Fruit fly (Drosophila melanogaster) whole organism, embryonic: ENCODE data around the gene CG43796.

Source experiments
- Antp ChIP-seq: fragments of 200-800 bp; sonication (Bioruptor generic); optimal IDR thresholded peaks from 3 replicates; lab custom pipeline; 2016; ENCODE audit warnings: missing biosample characterization, missing genetic modification characterization
- Atf3 ChIP-seq: fragments of 200-800 bp; sonication (Bioruptor generic); optimal IDR thresholded peaks from 3 replicates; lab custom pipeline; 2016; ENCODE audit warnings: missing biosample characterization, missing genetic modification characterization
- CG10979 ChIP-seq: fragments of 200-800 bp; sonication (Bioruptor generic); optimal IDR thresholded peaks from 2 replicates; lab custom pipeline; 2018; ENCODE audit warnings: missing biosample characterization, mild to moderate bottlenecking, missing genetic modification characterization, moderate library complexity
- CG11504 ChIP-seq: fragments of 200-800 bp; sonication (Bioruptor generic); optimal IDR thresholded peaks from 3 replicates; lab custom pipeline; 2019; ENCODE audit warnings: missing biosample characterization, mild to moderate bottlenecking, missing genetic modification characterization, moderate library complexity
- CG12769 ChIP-seq: fragments of 200-800 bp; sonication (Bioruptor generic); optimal IDR thresholded peaks from 2 replicates; lab custom pipeline; 2019; ENCODE audit warnings: missing biosample characterization, mild to moderate bottlenecking, missing genetic modification characterization, moderate library complexity
- CG13296 ChIP-seq: fragments of 200-800 bp; sonication (Bioruptor generic); optimal IDR thresholded peaks from 3 replicates; lab custom pipeline; 2018; ENCODE audit warnings: missing biosample characterization, mild to moderate bottlenecking, missing genetic modification characterization
- CG15011 ChIP-seq: fragments of 200-800 bp; sonication (Bioruptor generic); optimal IDR thresholded peaks from 3 replicates; lab custom pipeline; 2018; ENCODE audit warnings: missing biosample characterization, mild to moderate bottlenecking, missing genetic modification characterization
- CG1602 ChIP-seq: fragments of 200-800 bp; sonication (Bioruptor generic); optimal IDR thresholded peaks from 3 replicates; lab custom pipeline; 2016; ENCODE audit warnings: missing biosample characterization, missing genetic modification characterization
- CG1832 ChIP-seq: fragments of 200-800 bp; sonication (Bioruptor generic); optimal IDR thresholded peaks from 2 replicates; lab custom pipeline; 2017; ENCODE audit warnings: missing biosample characterization, mild to moderate bottlenecking, missing genetic modification characterization, inconsistent platforms
- CG2120 ChIP-seq: fragments of 200-800 bp; sonication (Bioruptor generic); optimal IDR thresholded peaks from 3 replicates; lab custom pipeline; 2016; ENCODE audit warnings: missing biosample characterization, missing genetic modification characterization
- CG32767 ChIP-seq: fragments of 200-800 bp; sonication (Bioruptor generic); IDR thresholded peaks from 2 replicates; pipeline ENCODE4 v1.3.6; 2022; ENCODE audit warnings: missing biosample characterization, missing genetic modification characterization
- CG32772 ChIP-seq: fragments of 200-800 bp; sonication (Bioruptor generic); IDR thresholded peaks from 2 replicates; pipeline ENCODE4 v1.3.6; 2022; ENCODE audit warnings: missing biosample characterization, missing genetic modification characterization
- CG3281 ChIP-seq: fragments of 200-800 bp; sonication (Bioruptor generic); optimal IDR thresholded peaks from 3 replicates; lab custom pipeline; 2017; ENCODE audit warnings: missing biosample characterization, mild to moderate bottlenecking, missing genetic modification characterization
- CG34422 ChIP-seq: fragments of 200-800 bp; sonication (Bioruptor generic); IDR thresholded peaks from 3 replicates; pipeline ENCODE4 v1.3.6; 2022; ENCODE audit warnings: missing biosample characterization, missing genetic modification characterization
- CG3995 ChIP-seq: fragments of 200-800 bp; sonication (Bioruptor generic); optimal IDR thresholded peaks from 3 replicates; lab custom pipeline; 2016; ENCODE audit warnings: missing biosample characterization, missing genetic modification characterization
- CG42726 ChIP-seq: fragments of 200-800 bp; sonication (Bioruptor generic); IDR thresholded peaks from 2 replicates; pipeline ENCODE4 v1.3.6; 2022; ENCODE audit warnings: missing biosample characterization, missing genetic modification characterization; ENCODE audit not compliant: partially characterized antibody
- CG4360 ChIP-seq: fragments of 200-800 bp; sonication (Bioruptor generic); IDR thresholded peaks from 2 replicates; pipeline ENCODE4 v1.3.6; 2022; ENCODE audit warnings: missing biosample characterization, missing genetic modification characterization
- CG7745 ChIP-seq: fragments of 200-800 bp; sonication (Bioruptor generic); optimal IDR thresholded peaks from 2 replicates; lab custom pipeline; 2018; ENCODE audit warnings: missing biosample characterization, mild to moderate bottlenecking, missing genetic modification characterization, moderate library complexity
- CG7928 ChIP-seq: fragments of 200-800 bp; sonication (Bioruptor generic); optimal IDR thresholded peaks from 2 replicates; lab custom pipeline; 2017; ENCODE audit warnings: missing biosample characterization, mild to moderate bottlenecking, missing genetic modification characterization
- CG9876 ChIP-seq: fragments of 200-800 bp; sonication (Bioruptor generic); optimal IDR thresholded peaks from 2 replicates; lab custom pipeline; 2016; ENCODE audit warnings: missing biosample characterization, missing genetic modification characterization
- Dip2 ChIP-seq: fragments of 200-800 bp; sonication (Bioruptor generic); IDR thresholded peaks from 2 replicates; pipeline ENCODE4 v1.3.6; 2022; ENCODE audit warnings: missing biosample characterization, missing genetic modification characterization
- Elba2 ChIP-seq: fragments of 200-800 bp; sonication (Bioruptor generic); optimal IDR thresholded peaks from 3 replicates; lab custom pipeline; 2016; ENCODE audit warnings: missing biosample characterization, missing genetic modification characterization
- Ets65A ChIP-seq: fragments of 200-800 bp; sonication (Bioruptor generic); peaks from one replicate; lab custom pipeline; 2016; ENCODE audit warnings: missing biosample characterization, missing genetic modification characterization
- Gsc ChIP-seq: fragments of 200-800 bp; sonication (Bioruptor generic); IDR thresholded peaks from 2 replicates; pipeline ENCODE4 v1.3.6; 2022; ENCODE audit warnings: missing biosample characterization, missing genetic modification characterization
- Hr39 ChIP-seq: fragments of >200 bp; optimal IDR thresholded peaks from 2 replicates; lab custom pipeline; 2017
- Jarid2 ChIP-seq: fragments of 200-800 bp; sonication (Bioruptor generic); optimal IDR thresholded peaks from 3 replicates; lab custom pipeline; 2017; ENCODE audit warnings: mild to moderate bottlenecking, missing biosample characterization, missing genetic modification reagents, missing genetic modification characterization
- NFAT ChIP-seq: fragments of 200-800 bp; sonication (Bioruptor generic); IDR thresholded peaks from 2 replicates; pipeline ENCODE4 v1.3.6; 2022; ENCODE audit warnings: missing biosample characterization, missing genetic modification characterization
- Optix ChIP-seq: fragments of 200-800 bp; sonication (Bioruptor generic); IDR thresholded peaks from 3 replicates; pipeline ENCODE4 v1.3.6; 2022; ENCODE audit warnings: missing biosample characterization, missing genetic modification characterization
- Ravus ChIP-seq: fragments of 200-800 bp; sonication (Bioruptor generic); IDR thresholded peaks from 2 replicates; pipeline ENCODE4 v1.3.6; 2022; ENCODE audit warnings: missing biosample characterization, missing genetic modification characterization
- Scr ChIP-seq: fragments of 200-800 bp; sonication (Bioruptor generic); IDR thresholded peaks from 2 replicates; pipeline ENCODE4 v1.3.6; 2022; ENCODE audit warnings: missing biosample characterization, missing genetic modification characterization; ENCODE audit not compliant: partially characterized antibody
- Sry-δ ChIP-seq: fragments of 200-800 bp; sonication (Bioruptor generic); optimal IDR thresholded peaks from 2 replicates; lab custom pipeline; 2016; ENCODE audit warnings: missing biosample characterization, missing genetic modification characterization
- Taf1 ChIP-seq: fragments of 200-800 bp; sonication (Bioruptor generic); IDR thresholded peaks from 2 replicates; pipeline ENCODE4 v1.3.6; 2022; ENCODE audit warnings: missing biosample characterization, missing genetic modification characterization
- bbx ChIP-seq: fragments of 200-800 bp; sonication (Bioruptor generic); IDR thresholded peaks from 2 replicates; pipeline ENCODE4 v1.3.6; 2022; ENCODE audit warnings: missing biosample characterization, missing genetic modification characterization; ENCODE audit not compliant: partially characterized antibody
- cato ChIP-seq: fragments of 200-800 bp; sonication (Bioruptor generic); optimal IDR thresholded peaks from 2 replicates; lab custom pipeline; 2016; ENCODE audit warnings: missing biosample characterization, missing genetic modification characterization, borderline replicate concordance
- chn ChIP-seq: fragments of 200-800 bp; sonication (Bioruptor generic); optimal IDR thresholded peaks from 2 replicates; lab custom pipeline; 2016; ENCODE audit warnings: missing biosample characterization, missing genetic modification characterization
- dm ChIP-seq: fragments of 200-800 bp; sonication (Bioruptor generic); optimal IDR thresholded peaks from 3 replicates; lab custom pipeline; 2016; ENCODE audit warnings: missing biosample characterization, missing genetic modification characterization
- dmrt11E ChIP-seq: fragments of 200-800 bp; sonication (Bioruptor generic); optimal IDR thresholded peaks from 3 replicates; lab custom pipeline; 2018; ENCODE audit warnings: missing biosample characterization, mild to moderate bottlenecking, missing genetic modification characterization, moderate library complexity
- gce ChIP-seq: fragments of 200-800 bp; sonication (Bioruptor generic); IDR thresholded peaks from 3 replicates; pipeline ENCODE4 v1.3.6; 2022; ENCODE audit warnings: missing biosample characterization, missing genetic modification characterization
- gt ChIP-seq: fragments of 200-800 bp; sonication (Bioruptor generic); IDR thresholded peaks from 2 replicates; pipeline ENCODE4 v1.3.6; 2022; ENCODE audit warnings: missing biosample characterization, missing genetic modification characterization
- hb ChIP-seq: fragments of 200-800 bp; sonication (Bioruptor generic); IDR thresholded peaks from 3 replicates; pipeline ENCODE4 v1.3.6; 2022; ENCODE audit warnings: missing biosample characterization, missing genetic modification characterization; ENCODE audit not compliant: partially characterized antibody
- hbn ChIP-seq: fragments of 200-800 bp; sonication (Bioruptor generic); IDR thresholded peaks from 2 replicates; pipeline ENCODE4 v1.3.6; 2022; ENCODE audit warnings: missing biosample characterization, missing genetic modification characterization; ENCODE audit not compliant: partially characterized antibody
- hth ChIP-seq: fragments of >200 bp; optimal IDR thresholded peaks from 2 replicates; lab custom pipeline; 2017; ENCODE audit warnings: inconsistent platforms
- jumu ChIP-seq: fragments of 200-800 bp; sonication (Bioruptor generic); optimal IDR thresholded peaks from 3 replicates; lab custom pipeline; 2016; ENCODE audit warnings: missing biosample characterization, missing genetic modification characterization
- psq ChIP-seq: fragments of 200-800 bp; sonication (Bioruptor generic); optimal IDR thresholded peaks from 2 replicates; lab custom pipeline; 2017; ENCODE audit warnings: missing biosample characterization, missing genetic modification characterization
- pzg ChIP-seq: fragments of 200-800 bp; sonication (Bioruptor generic); optimal IDR thresholded peaks from 3 replicates; lab custom pipeline; 2018; ENCODE audit warnings: missing biosample characterization, mild to moderate bottlenecking, missing genetic modification characterization, moderate library complexity
- row ChIP-seq: fragments of 200-800 bp; sonication (Bioruptor generic); IDR thresholded peaks from 3 replicates; pipeline ENCODE4 v1.3.6; 2022; ENCODE audit warnings: missing biosample characterization, missing genetic modification characterization
- salm ChIP-seq: fragments of 200-800 bp; sonication (Bioruptor generic); optimal IDR thresholded peaks from 2 replicates; lab custom pipeline; 2018; ENCODE audit warnings: missing biosample characterization, mild to moderate bottlenecking, missing genetic modification characterization
- sisA ChIP-seq: fragments of 200-800 bp; sonication (Bioruptor generic); IDR thresholded peaks from 2 replicates; pipeline ENCODE4 v1.3.6; 2022; ENCODE audit warnings: missing biosample characterization, missing genetic modification characterization
- slbo ChIP-seq: fragments of 200-800 bp; sonication (Bioruptor generic); IDR thresholded peaks from 2 replicates; pipeline ENCODE4 v1.3.6; 2022; ENCODE audit warnings: missing biosample characterization, missing genetic modification characterization
- ssp ChIP-seq: fragments of 200-800 bp; sonication (Bioruptor generic); IDR thresholded peaks from 2 replicates; pipeline ENCODE4 v1.3.6; 2022; ENCODE audit warnings: missing biosample characterization, missing genetic modification characterization
- toy ChIP-seq: fragments of 200-800 bp; sonication (Bioruptor generic); IDR thresholded peaks from 2 replicates; pipeline ENCODE4 v1.3.6; 2022; ENCODE audit warnings: missing biosample characterization, missing genetic modification characterization
- unc-4 ChIP-seq: fragments of 200-800 bp; sonication (Bioruptor generic); IDR thresholded peaks from 2 replicates; pipeline ENCODE4 v1.3.6; 2022; ENCODE audit warnings: missing biosample characterization, missing genetic modification characterization; ENCODE audit not compliant: partially characterized antibody
- wek ChIP-seq: fragments of 200-800 bp; sonication (Bioruptor generic); optimal IDR thresholded peaks from 3 replicates; lab custom pipeline; 2018; ENCODE audit warnings: missing biosample characterization, mild to moderate bottlenecking, missing genetic modification characterization, moderate library complexity

Gene CG43796

DNA sequence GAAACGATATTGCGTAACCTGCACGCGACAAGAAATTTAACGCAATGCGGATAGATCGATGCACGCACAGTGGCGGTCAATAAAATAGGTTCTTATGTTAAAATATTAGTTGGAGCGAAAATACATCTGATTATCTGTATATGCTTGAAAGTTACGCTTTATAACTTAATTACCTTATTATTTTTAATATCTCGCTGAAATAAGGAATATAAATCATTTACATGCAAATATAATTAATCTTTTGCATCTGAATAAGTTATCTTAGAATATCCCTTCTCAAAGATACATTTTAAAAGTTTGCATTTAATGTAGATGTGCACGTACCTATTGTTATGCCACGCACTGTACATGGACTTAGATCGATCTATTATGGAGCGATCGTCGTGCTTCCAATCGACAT, 10.5 kb upstream of the CG43796 start (continued):
- TF ChIP-seq hb (GFP tag; lab: Robert Waterston, UW) (no peak), CG1832 (no peak), Sry-δ (no peak), CG1602 (GFP tag; lab: Kevin White, UChicago) (peak; percentile 29), unc-4 (GFP tag; lab: Robert Waterston, UW) (no peak), sisA (peak; percentile 17; the same call in 1 of the 2 replicates), CG42726 (GFP tag; lab: Robert Waterston, UW) (no peak), row (peak; percentile 50), CG9876 (GFP tag; lab: Kevin White, UChicago) (no peak), Ets65A (GFP tag; lab: Kevin White, UChicago) (no peak), CG2120 (GFP tag; lab: Kevin White, UChicago) (no peak), chn (GFP tag; lab: Kevin White, UChicago) (no peak), CG4360 (no peak), CG12769 (tag; lab: Kevin White, UChicago) (no peak), cato (GFP tag; lab: Kevin White, UChicago) (no peak), CG34422 (no peak), salm (tag; lab: Kevin White, UChicago) (no peak), CG7745 (tag; lab: Kevin White, UChicago) (no peak), Atf3 (no peak), gce (GFP tag; lab: Robert Waterston, UW) (no peak), CG3995 (GFP tag; lab: Kevin White, UChicago) (no peak), CG11504 (tag; lab: Kevin White, UChicago) (peak; percentile 50), wek (GFP tag; lab: Kevin White, UChicago) (no peak), hbn (GFP tag; lab: Robert Waterston, UW) (no peak), dm (no peak), Scr (GFP tag; lab: Robert Waterston, UW) (no peak), Gsc (GFP tag; lab: Robert Waterston, UW) (no peak), CG10979 (peak; percentile 76), Dip2 (GFP tag; lab: Robert Waterston, UW) (no peak), toy (no peak), CG32772 (no peak), CG13296 (no peak), pzg (GFP tag; lab: Kevin White, UChicago) (no peak), jumu (GFP tag; lab: Kevin White, UChicago) (no peak), slbo (no peak), CG7928 (GFP tag; lab: Kevin White, UChicago) (no peak), Taf1 (GFP tag; lab: Robert Waterston, UW) (no peak), Ravus (no peak), bbx (GFP tag; lab: Robert Waterston, UW) (no peak), CG15011 (GFP tag; lab: Kevin White, UChicago) (no peak), Elba2 (GFP tag; lab: Kevin White, UChicago) (no peak), Optix (GFP tag; lab: Robert Waterston, UW) (no peak), hth (lab: Kevin White, UChicago) (no peak), gt (GFP tag; lab: Robert Waterston, UW) (no peak), ssp (GFP tag; lab: Robert Waterston, UW) (no peak), dmrt11E (tag; lab: Kevin White, UChicago) (peak; percentile 76), Hr39 (lab: Kevin White, UChicago) (no peak), psq (GFP tag; lab: Kevin White, UChicago) (no peak), Antp (GFP tag; lab: Kevin White, UChicago) (no peak), CG32767 (GFP tag; lab: Robert Waterston, UW) (no peak), NFAT (GFP tag; lab: Robert Waterston, UW) (no peak), Jarid2 (GFP tag; lab: Kevin White, UChicago) (no peak), CG3281 (GFP tag; lab: Kevin White, UChicago) (no peak)
